Fruit fly (Drosophila melanogaster) whole organism, embryonic: ENCODE results near the gene Gmppb.
A peak's percentile ranks its signal among the peaks of the same experiment; 100 is the strongest.

Experiments
- Atf6 ChIP-seq: fragments of 200-800 bp; sonication (Bioruptor generic); IDR thresholded peaks from 2 replicates; pipeline ENCODE4 v1.3.6; 2022; ENCODE audit warnings: missing biosample characterization, missing genetic modification characterization
- CG10979 ChIP-seq: fragments of 200-800 bp; sonication (Bioruptor generic); optimal IDR thresholded peaks from 2 replicates; lab custom pipeline; 2018; ENCODE audit warnings: missing biosample characterization, mild to moderate bottlenecking, missing genetic modification characterization, moderate library complexity
- CG12744 ChIP-seq: fragments of 200-800 bp; sonication (Bioruptor generic); optimal IDR thresholded peaks from 2 replicates; lab custom pipeline; 2016; ENCODE audit warnings: missing biosample characterization, missing genetic modification characterization
- CG14441 ChIP-seq: fragments of 200-800 bp; sonication (Bioruptor generic); IDR thresholded peaks from 2 replicates; pipeline ENCODE4 v1.3.6; 2022; ENCODE audit warnings: missing biosample characterization, missing genetic modification characterization
- CG15479 ChIP-seq: fragments of 200-800 bp; sonication (Bioruptor generic); optimal IDR thresholded peaks from 3 replicates; lab custom pipeline; 2019; ENCODE audit warnings: missing biosample characterization, mild to moderate bottlenecking, missing genetic modification characterization, moderate library complexity
- CG16813 ChIP-seq: fragments of 200-800 bp; sonication (Bioruptor generic); IDR thresholded peaks from 3 replicates; pipeline ENCODE4 v1.3.6; 2022; ENCODE audit warnings: missing biosample characterization, missing genetic modification characterization; ENCODE audit not compliant: partially characterized antibody
- CG18764 ChIP-seq: fragments of 200-800 bp; sonication (Bioruptor generic); optimal IDR thresholded peaks from 3 replicates; lab custom pipeline; 2016; ENCODE audit warnings: missing biosample characterization, missing genetic modification characterization
- CG2889 ChIP-seq: fragments of 200-800 bp; sonication (Bioruptor generic); IDR thresholded peaks from 3 replicates; pipeline ENCODE4 v1.3.6; 2022; ENCODE audit warnings: missing biosample characterization, missing genetic modification characterization
- CG30403 ChIP-seq: fragments of 200-800 bp; sonication (Bioruptor generic); optimal IDR thresholded peaks from 3 replicates; lab custom pipeline; 2016; ENCODE audit warnings: missing biosample characterization, missing genetic modification characterization
- CG3281 ChIP-seq: fragments of 200-800 bp; sonication (Bioruptor generic); optimal IDR thresholded peaks from 3 replicates; lab custom pipeline; 2017; ENCODE audit warnings: missing biosample characterization, mild to moderate bottlenecking, missing genetic modification characterization
- CG3726 ChIP-seq: fragments of 200-800 bp; sonication (Bioruptor generic); IDR thresholded peaks from 3 replicates; pipeline ENCODE4, ENCODE4 v1.3.6; 2022; ENCODE audit warnings: missing biosample characterization, missing genetic modification characterization
- CG4617 ChIP-seq: fragments of 200-800 bp; sonication (Bioruptor generic); optimal IDR thresholded peaks from 3 replicates; lab custom pipeline; 2016; ENCODE audit warnings: missing biosample characterization, missing genetic modification characterization, borderline replicate concordance
- CG6654 ChIP-seq: fragments of 200-800 bp; sonication (Bioruptor generic); optimal IDR thresholded peaks from 2 replicates; lab custom pipeline; 2017; ENCODE audit warnings: missing biosample characterization, mild to moderate bottlenecking, missing genetic modification characterization
- CG6683 ChIP-seq: fragments of 200-800 bp; sonication (Bioruptor generic); optimal IDR thresholded peaks from 2 replicates; lab custom pipeline; 2017; ENCODE audit warnings: missing biosample characterization, mild to moderate bottlenecking, missing genetic modification characterization, missing genetic modification reagents
- CG7271 ChIP-seq: fragments of 200-800 bp; sonication (Bioruptor generic); optimal IDR thresholded peaks from 2 replicates; lab custom pipeline; 2018; ENCODE audit warnings: missing biosample characterization, mild to moderate bottlenecking, missing genetic modification characterization, moderate library complexity
- CG7556 ChIP-seq: fragments of 200-800 bp; sonication (Bioruptor generic); optimal IDR thresholded peaks from 2 replicates; lab custom pipeline; 2017; ENCODE audit warnings: missing biosample characterization, mild to moderate bottlenecking, missing genetic modification characterization
- CG8290 ChIP-seq, 3 experiments: fragments of 200-800 bp; sonication (Bioruptor generic); optimal IDR thresholded peaks; 2 replicates each; lab custom pipeline; 2016 to 2019; ENCODE audit warnings: missing biosample characterization in 3 of 3, missing genetic modification characterization in 3 of 3, mild to moderate bottlenecking in 2 of 3, moderate library complexity in 1 of 3
- CG9609 ChIP-seq: fragments of 200-800 bp; sonication (Bioruptor generic); optimal IDR thresholded peaks from 3 replicates; lab custom pipeline; 2016; ENCODE audit warnings: missing biosample characterization, missing genetic modification characterization
- CTCF ChIP-seq: fragments of 200-800 bp; sonication (Bioruptor generic); optimal IDR thresholded peaks from 2 replicates; lab custom pipeline; 2017; ENCODE audit warnings: missing biosample characterization, mild to moderate bottlenecking, missing genetic modification characterization, moderate library complexity
- D ChIP-seq, 2 experiments: fragments of 200-800 bp in 1 of 2; fragments of >200 bp in 1 of 2; sonication (Bioruptor generic) in 1 of 2; optimal IDR thresholded peaks; 2 replicates in 1 of 2; 3 replicates in 1 of 2; lab custom pipeline; 2017; ENCODE audit warnings: mild to moderate bottlenecking in 1 of 2, missing biosample characterization in 1 of 2, missing genetic modification characterization in 1 of 2, missing genetic modification reagents in 1 of 2
- D19A ChIP-seq: fragments of 200-800 bp; optimal IDR thresholded peaks from 3 replicates; lab custom pipeline; 2019; ENCODE audit warnings: missing biosample characterization, mild to moderate bottlenecking, missing genetic modification characterization, moderate library complexity
- Dfd ChIP-seq, 2 experiments: fragments of >200 bp; optimal IDR thresholded peaks; 2 replicates each; lab custom pipeline; 2017; ENCODE audit warnings: missing biosample characterization in 2 of 2, missing genetic modification characterization in 2 of 2
- Dip3 ChIP-seq: fragments of 200-800 bp; sonication (Bioruptor generic); optimal IDR thresholded peaks from 3 replicates; lab custom pipeline; 2016; ENCODE audit warnings: missing biosample characterization, missing genetic modification characterization
- Dll ChIP-seq: fragments of 200-800 bp; sonication (Bioruptor generic); IDR thresholded peaks from 4 replicates; pipeline ENCODE4 v1.3.6; 2022; ENCODE audit warnings: missing biosample characterization, missing genetic modification characterization; ENCODE audit not compliant: partially characterized antibody
- Ets65A ChIP-seq: fragments of 200-800 bp; sonication (Bioruptor generic); peaks from one replicate; lab custom pipeline; 2016; ENCODE audit warnings: missing biosample characterization, missing genetic modification characterization
- Fer1 ChIP-seq: fragments of 200-800 bp; sonication (Bioruptor generic); optimal IDR thresholded peaks from 2 replicates; lab custom pipeline; 2017; ENCODE audit warnings: missing biosample characterization, mild to moderate bottlenecking, missing genetic modification characterization
- Fer3 ChIP-seq: fragments of 200-800 bp; sonication (Bioruptor generic); optimal IDR thresholded peaks from 2 replicates; lab custom pipeline; 2018; ENCODE audit warnings: missing biosample characterization, mild to moderate bottlenecking, missing genetic modification characterization, moderate library complexity
- HLH4C ChIP-seq: fragments of 200-800 bp; sonication (Bioruptor generic); IDR thresholded peaks from 3 replicates; pipeline ENCODE4 v1.3.6; 2022; ENCODE audit warnings: missing biosample characterization, missing genetic modification characterization; ENCODE audit not compliant: partially characterized antibody
- HLHmδ ChIP-seq: fragments of 200-800 bp; sonication (Bioruptor generic); optimal IDR thresholded peaks from 2 replicates; lab custom pipeline; 2018; ENCODE audit warnings: missing biosample characterization, mild to moderate bottlenecking, missing genetic modification characterization, moderate library complexity
- HmgD ChIP-seq: fragments of 200-800 bp; sonication (Bioruptor generic); optimal IDR thresholded peaks from 3 replicates; lab custom pipeline; 2016; ENCODE audit warnings: missing biosample characterization, missing genetic modification characterization
- Hr78 ChIP-seq, 2 experiments: fragments of 200-800 bp in 1 of 2; fragments of >200 bp in 1 of 2; sonication (Bioruptor generic) in 1 of 2; optimal IDR thresholded peaks; 2 replicates each; lab custom pipeline; 2017 to 2019; ENCODE audit warnings: missing biosample characterization in 2 of 2, missing genetic modification characterization in 2 of 2, mild to moderate bottlenecking in 1 of 2, moderate library complexity in 1 of 2
- Mrtf ChIP-seq: fragments of 200-800 bp; sonication (Bioruptor generic); IDR thresholded peaks from 3 replicates; pipeline ENCODE4 v1.3.6; 2022; ENCODE audit warnings: missing biosample characterization, missing genetic modification characterization
- NC2β ChIP-seq: fragments of 200-800 bp; sonication (Bioruptor generic); optimal IDR thresholded peaks from 2 replicates; lab custom pipeline; 2016; ENCODE audit warnings: missing biosample characterization, missing genetic modification characterization
- PHDP ChIP-seq: fragments of 200-800 bp; sonication (Bioruptor generic); optimal IDR thresholded peaks from 3 replicates; lab custom pipeline; 2018; ENCODE audit warnings: missing biosample characterization, mild to moderate bottlenecking, missing genetic modification characterization, moderate library complexity
- Sox102F ChIP-seq: fragments of 200-800 bp; sonication (Bioruptor generic); optimal IDR thresholded peaks from 2 replicates; lab custom pipeline; 2018; ENCODE audit warnings: missing biosample characterization, mild to moderate bottlenecking, missing genetic modification characterization, moderate library complexity
- Xbp1 ChIP-seq: fragments of 200-800 bp; sonication (Bioruptor generic); optimal IDR thresholded peaks from 3 replicates; lab custom pipeline; 2016; ENCODE audit warnings: missing biosample characterization, mild to moderate bottlenecking, missing genetic modification characterization
- ab ChIP-seq: fragments of 200-800 bp; sonication (Bioruptor generic); optimal IDR thresholded peaks from 2 replicates; lab custom pipeline; 2016; ENCODE audit warnings: missing biosample characterization, missing genetic modification characterization
- al ChIP-seq: fragments of 200-800 bp; sonication (Bioruptor generic); IDR thresholded peaks from 2 replicates; pipeline ENCODE4 v1.3.6; 2022; ENCODE audit warnings: missing biosample characterization, missing genetic modification characterization
- aop ChIP-seq: fragments of 200-800 bp; sonication (Bioruptor generic); IDR thresholded peaks from 2 replicates; pipeline ENCODE4 v1.3.6; 2022; ENCODE audit warnings: missing biosample characterization, missing genetic modification characterization
- cad ChIP-seq: fragments of >200 bp; optimal IDR thresholded peaks from 2 replicates; lab custom pipeline; 2017; ENCODE audit warnings: missing biosample characterization, missing genetic modification characterization
- chn ChIP-seq: fragments of 200-800 bp; sonication (Bioruptor generic); optimal IDR thresholded peaks from 2 replicates; lab custom pipeline; 2016; ENCODE audit warnings: missing biosample characterization, missing genetic modification characterization
- her ChIP-seq: fragments of 200-800 bp; sonication (Bioruptor generic); optimal IDR thresholded peaks from 2 replicates; lab custom pipeline; 2016; ENCODE audit warnings: missing biosample characterization, missing genetic modification characterization
- hkb ChIP-seq, 2 experiments: fragments of 200-800 bp in 1 of 2; fragments of >200 bp in 1 of 2; sonication (Bioruptor generic) in 1 of 2; IDR thresholded peaks in 1 of 2; optimal IDR thresholded peaks in 1 of 2; 2 replicates each; pipeline versions ENCODE4 v1.3.6 to Lab custom; 2017 to 2022; ENCODE audit warnings: missing biosample characterization in 1 of 2, missing genetic modification characterization in 1 of 2
- maf-S ChIP-seq: fragments of 200-800 bp; sonication (Bioruptor generic); optimal IDR thresholded peaks from 2 replicates; lab custom pipeline; 2016; ENCODE audit warnings: missing biosample characterization, missing genetic modification characterization
- mirr ChIP-seq: fragments of 200-800 bp; sonication (Bioruptor generic); optimal IDR thresholded peaks from 3 replicates; lab custom pipeline; 2018; ENCODE audit warnings: missing biosample characterization, mild to moderate bottlenecking, missing genetic modification characterization
- pho ChIP-seq: fragments of 200-800 bp; sonication (Bioruptor generic); optimal IDR thresholded peaks from 2 replicates; lab custom pipeline; 2016; ENCODE audit warnings: missing biosample characterization, missing genetic modification characterization
- scrt ChIP-seq: fragments of 200-800 bp; sonication (Bioruptor generic); optimal IDR thresholded peaks from 2 replicates; lab custom pipeline; 2018; ENCODE audit warnings: missing biosample characterization, mild to moderate bottlenecking, missing genetic modification characterization, moderate library complexity
- sr ChIP-seq: fragments of 200-800 bp; sonication (Bioruptor generic); IDR thresholded peaks from 3 replicates; pipeline ENCODE4 v1.3.6; 2022; ENCODE audit warnings: missing biosample characterization, missing genetic modification characterization
- tll ChIP-seq, 2 experiments: fragments of 200-800 bp in 1 of 2; fragments of >200 bp in 1 of 2; sonication (Bioruptor generic) in 1 of 2; optimal IDR thresholded peaks; 2 replicates each; lab custom pipeline; 2017 to 2019; ENCODE audit warnings: missing biosample characterization in 2 of 2, missing genetic modification characterization in 2 of 2, mild to moderate bottlenecking in 1 of 2, moderate library complexity in 1 of 2
- zen ChIP-seq: fragments of 200-800 bp; sonication (Bioruptor generic); optimal IDR thresholded peaks from 3 replicates; lab custom pipeline; 2018; ENCODE audit warnings: missing biosample characterization, mild to moderate bottlenecking, missing genetic modification characterization, moderate library complexity

The Gmppb gene

dm6 chr3R:4849035-4849656, 37.9 kb downstream of the Gmppb start:
- no peak for TF ChIP-seq ab (GFP tag; lab: Kevin White, UChicago)
- no peak for TF ChIP-seq Dll (GFP tag; lab: Robert Waterston, UW)
- TF ChIP-seq Hr78 (GFP tag; optimal IDR thresholded peaks at IDR 0.05; lab: Kevin White, UChicago) = no peak
- TF ChIP-seq Xbp1 (GFP tag; lab: Kevin White, UChicago) = no peak
- TF ChIP-seq CG7556 = no peak
- TF ChIP-seq CG4617 (GFP tag; lab: Kevin White, UChicago) = no peak
- TF ChIP-seq CG7271 (tag; lab: Kevin White, UChicago) = peak; percentile 73
- no peak for TF ChIP-seq maf-S
- TF ChIP-seq D (optimal IDR thresholded peaks at IDR 0.05; lab: Kevin White, UChicago) = peak; percentile 64
- TF ChIP-seq D (GFP tag; optimal IDR thresholded peaks at IDR 0.05; lab: Kevin White, UChicago) = no peak
- no peak for TF ChIP-seq HLH4C
- no peak for TF ChIP-seq CG12744 (GFP tag; lab: Kevin White, UChicago)
- no peak for TF ChIP-seq D19A (tag; lab: Kevin White, UChicago)
- TF ChIP-seq zen (tag; lab: Kevin White, UChicago) = peak; percentile 77
- TF ChIP-seq her (GFP tag; lab: Kevin White, UChicago) = no peak
- TF ChIP-seq Fer1 (GFP tag; lab: Kevin White, UChicago) = no peak
- TF ChIP-seq CG2889 = no peak
- TF ChIP-seq CG14441 (GFP tag; lab: Robert Waterston, UW) = no peak
- no peak for TF ChIP-seq CG9609
- no peak for TF ChIP-seq Fer3 (tag; lab: Kevin White, UChicago)
- no peak for TF ChIP-seq pho (GFP tag; lab: Kevin White, UChicago)
- no peak for TF ChIP-seq aop (GFP tag; lab: Robert Waterston, UW)
- TF ChIP-seq CG18764 (GFP tag; lab: Kevin White, UChicago) = no peak
- no peak for TF ChIP-seq Sox102F (GFP tag; lab: Kevin White, UChicago)
- TF ChIP-seq tll (GFP tag; optimal IDR thresholded peaks at IDR 0.05; lab: Kevin White, UChicago) = peak in 1 of 2 experiments; percentile 100
- TF ChIP-seq CTCF (GFP tag; lab: Kevin White, UChicago) = no peak
- no peak for TF ChIP-seq NC2β
- no peak for TF ChIP-seq CG6654 (GFP tag; lab: Kevin White, UChicago)
- no peak for TF ChIP-seq CG8290 (GFP tag; optimal IDR thresholded peaks at IDR 0.05; lab: Kevin White, UChicago)
- no peak for TF ChIP-seq CG8290 (tag; optimal IDR thresholded peaks at IDR 0.05; lab: Kevin White, UChicago)
- TF ChIP-seq al (GFP tag; lab: Robert Waterston, UW) = no peak
- no peak for TF ChIP-seq Ets65A
- no peak for TF ChIP-seq scrt (GFP tag; lab: Kevin White, UChicago)
- no peak for TF ChIP-seq Dip3 (GFP tag; lab: Kevin White, UChicago)
- peak; percentile 98 for TF ChIP-seq cad (GFP tag; lab: Kevin White, UChicago)
- TF ChIP-seq Mrtf (GFP tag; lab: Robert Waterston, UW) = no peak
- TF ChIP-seq CG15479 = peak; percentile 42
- TF ChIP-seq, all 482 proteins: peak for 6

dm6 chr3R:4852373-4852860, 41.2 kb downstream of the Gmppb start, which contains the start of gene opa:
opa (plus strand) TSS chr3R:4852813.
- TF ChIP-seq CG10979 (no peak), chn (GFP tag; lab: Kevin White, UChicago) (peak; percentile 54), CG3726 (GFP tag; lab: Robert Waterston, UW) (no peak), HmgD (GFP tag; lab: Kevin White, UChicago) (peak; percentile 66), hkb (optimal IDR thresholded peaks at IDR 0.05; lab: Kevin White, UChicago) (no peak), hkb (GFP tag; IDR thresholded peaks at IDR 0.05; lab: Robert Waterston, UW) (peak; percentile 44), CG16813 (no peak), CG6683 (GFP tag; lab: Kevin White, UChicago) (no peak), CG3281 (GFP tag; lab: Kevin White, UChicago) (no peak), Dfd (GFP tag; optimal IDR thresholded peaks at IDR 0.05; lab: Kevin White, UChicago) (no peak), mirr (no peak), Atf6 (GFP tag; lab: Robert Waterston, UW) (peak; percentile 31; the same call in 1 of the 2 replicates), CG30403 (GFP tag; lab: Kevin White, UChicago) (no peak), sr (GFP tag; lab: Robert Waterston, UW) (0 out of 3 replicates have a peak, but pooled peaks have one; percentile 44), CG7271 (tag; lab: Kevin White, UChicago) (peak; percentile 52), PHDP (tag; lab: Kevin White, UChicago) (no peak), HLHmδ (no peak)
